Worm (Caenorhabditis elegans) whole organism, early embryonic: Measurements from ENCODE around the gene F59A6.2.

Experiments used
- B0310.2 ChIP-seq: sonication (generic microtip); optimal IDR thresholded peaks from 2 replicates; lab custom pipeline; 2016; ENCODE audit warnings: mild to moderate bottlenecking, missing genetic modification characterization, missing compliant biosample characterization
- F13C5.2 ChIP-seq: sonication (generic microtip); optimal IDR thresholded peaks from 2 replicates; lab custom pipeline; 2017; ENCODE audit warnings: mild to moderate bottlenecking, missing genetic modification characterization, inconsistent platforms, missing compliant biosample characterization
- aly-1 ChIP-seq: sonication (generic microtip); optimal IDR thresholded peaks from 2 replicates; lab custom pipeline; 2016; ENCODE audit warnings: missing genetic modification characterization, missing compliant biosample characterization
- ama-1 ChIP-seq: fragments of 150-350 bp; optimal IDR thresholded peaks from 2 replicates; lab custom pipeline; 2014
- ceh-13 ChIP-seq: fragments of 200-800 bp; sonication (Bioruptor generic); optimal IDR thresholded peaks from 2 replicates; lab custom pipeline; 2018; ENCODE audit warnings: mild to moderate bottlenecking, missing genetic modification characterization, missing compliant biosample characterization
- ceh-36 ChIP-seq: sonication (generic microtip); optimal IDR thresholded peaks from 2 replicates; lab custom pipeline; 2016; ENCODE audit warnings: missing genetic modification characterization, inconsistent platforms, missing compliant biosample characterization
- ets-7 ChIP-seq: sonication (generic microtip); optimal IDR thresholded peaks from 2 replicates; lab custom pipeline; 2016; ENCODE audit warnings: missing genotype, missing genetic modification characterization, missing compliant biosample characterization
- flt-1 ChIP-seq: fragments of 200-800 bp; sonication (Bioruptor generic); IDR thresholded peaks from 2 replicates; pipeline ENCODE4 v1.3.6; 2022; ENCODE audit warnings: missing genetic modification characterization, missing compliant biosample characterization
- hmbx-1 ChIP-seq: sonication (generic microtip); optimal IDR thresholded peaks from 2 replicates; lab custom pipeline; 2016; ENCODE audit warnings: mild to moderate bottlenecking, missing genetic modification characterization, missing compliant biosample characterization
- hmg-4 ChIP-seq: fragments of 200-800 bp; sonication (Bioruptor generic); optimal IDR thresholded peaks from 2 replicates; lab custom pipeline; 2018; ENCODE audit warnings: mild to moderate bottlenecking, missing genetic modification characterization, missing compliant biosample characterization
- hnd-1 ChIP-seq: sonication (generic microtip); optimal IDR thresholded peaks from 2 replicates; lab custom pipeline; 2016; ENCODE audit warnings: missing genetic modification characterization, missing compliant biosample characterization
- pes-1 ChIP-seq: fragments of 200-800 bp; sonication (Bioruptor generic); IDR thresholded peaks from 2 replicates; pipeline ENCODE4 v1.3.6; 2022; ENCODE audit warnings: missing genetic modification reagents, missing genetic modification characterization, missing compliant biosample characterization
- scrt-1 ChIP-seq: fragments of 200-800 bp; sonication (Bioruptor generic); IDR thresholded peaks from 2 replicates; pipeline ENCODE4 v1.3.6; 2022; ENCODE audit warnings: missing genetic modification characterization, missing compliant biosample characterization
- sea-1 ChIP-seq: fragments of 200-800 bp; sonication (Bioruptor generic); conservative IDR thresholded peaks from 2 replicates; pipeline ENCODE4 v1.3.6; 2022; ENCODE audit warnings: missing genetic modification characterization, missing compliant biosample characterization
- tbx-11 ChIP-seq: fragments of 200-800 bp; sonication (Bioruptor generic); IDR thresholded peaks from 2 replicates; pipeline ENCODE4 v1.3.6; 2022; ENCODE audit warnings: missing genetic modification characterization, missing compliant biosample characterization
- tbx-37 ChIP-seq: fragments of 200-800 bp; sonication (Bioruptor generic); conservative IDR thresholded peaks from 2 replicates; pipeline ENCODE4 v1.3.6; 2022; ENCODE audit warnings: missing genetic modification reagents, missing genetic modification characterization, missing compliant biosample characterization
- tra-4 ChIP-seq: sonication (generic microtip); optimal IDR thresholded peaks from 2 replicates; lab custom pipeline; 2017; ENCODE audit warnings: missing genetic modification characterization, missing compliant biosample characterization

Gene F59A6.2

DNA sequence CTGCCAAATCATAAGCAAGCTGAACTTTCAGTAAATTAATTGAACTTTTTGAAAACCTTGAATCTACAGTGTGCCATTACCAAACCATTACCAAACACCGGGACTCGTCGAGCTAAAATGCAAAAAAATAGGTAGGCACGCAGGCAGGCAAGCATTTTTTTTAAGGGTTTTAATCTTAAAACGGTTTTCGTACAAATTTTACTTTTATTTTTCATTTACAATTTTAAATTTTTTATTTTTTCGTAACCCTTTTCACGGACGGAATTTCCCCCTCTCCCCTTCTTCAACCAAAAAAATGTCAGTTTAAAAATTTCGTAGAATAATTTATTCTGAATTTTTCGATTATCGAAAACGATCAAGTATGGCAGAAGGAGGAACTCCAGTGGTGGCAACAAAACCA is at the start of gene F59A6.2:
Gene F59A6.2 (plus strand): TSS at position 301 of the 400 bp plus-strand sequence.
- TF ChIP-seq tbx-11 (GFP tag; lab: Robert Waterston, UW) (no peak), ets-7 (no peak)

DNA sequence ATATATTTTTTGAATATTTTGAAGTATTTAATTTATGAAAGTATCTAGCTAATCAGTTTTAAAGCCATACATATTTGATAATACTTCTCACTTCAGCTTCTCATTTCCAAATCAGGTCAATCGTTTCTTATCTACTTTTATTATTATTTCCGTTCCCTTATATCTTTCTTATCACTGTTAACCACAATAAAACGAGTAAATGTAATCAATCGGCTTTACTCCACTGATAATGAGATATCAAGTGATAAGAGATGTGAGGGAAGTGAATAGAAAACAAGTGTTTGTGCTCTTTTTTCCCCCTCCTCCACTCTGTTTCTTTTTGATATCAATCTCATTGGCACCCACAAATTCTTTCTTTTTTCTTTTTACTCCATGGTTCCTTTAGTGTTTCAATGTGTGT is 47.9 kb upstream of the F59A6.2 start:
- no peak for TF ChIP-seq ceh-13 (GFP tag; lab: Kevin White, UChicago)
- TF ChIP-seq ama-1 (lab: Kevin White, UChicago), result no peak
- no peak for TF ChIP-seq hmbx-1 (tag; lab: Kevin White, UChicago)
- TF ChIP-seq tbx-37 (GFP tag; lab: Robert Waterston, UW), result no peak
- no peak for TF ChIP-seq hmg-4 (GFP tag; lab: Kevin White, UChicago)
- TF ChIP-seq hnd-1 (tag; lab: Kevin White, UChicago), result no peak
- no peak for TF ChIP-seq flt-1
- no peak for TF ChIP-seq scrt-1 (GFP tag; lab: Robert Waterston, UW)
- TF ChIP-seq ceh-36, result no peak
- no peak for TF ChIP-seq B0310.2 (tag; lab: Kevin White, UChicago)
- TF ChIP-seq ets-7, result no peak

DNA sequence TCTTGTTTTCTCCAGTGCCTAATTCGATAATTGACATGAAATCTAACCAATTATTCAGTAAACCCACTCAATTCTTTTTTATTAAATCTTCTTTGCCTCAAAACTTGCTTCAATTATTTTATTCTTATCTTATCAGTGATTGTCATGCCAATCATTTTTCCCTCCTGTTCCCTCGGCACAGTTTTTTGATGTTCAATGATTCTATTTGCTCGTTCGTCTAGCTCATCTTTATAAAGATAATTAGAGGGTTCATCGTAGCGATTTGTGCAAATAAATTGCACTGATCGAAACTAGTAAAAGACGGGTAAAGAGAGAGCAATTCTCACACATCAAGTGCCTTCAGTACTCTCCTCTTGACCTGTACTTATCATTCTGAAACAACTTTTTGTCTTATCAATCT is 46.9 kb upstream of the F59A6.2 start:
- TF ChIP-seq tra-4 (tag; lab: Kevin White, UChicago) (no peak), ama-1 (lab: Kevin White, UChicago) (no peak), ets-7 (no peak), aly-1 (tag; lab: Kevin White, UChicago) (no peak), flt-1 (no peak), sea-1 (GFP tag; lab: Robert Waterston, UW) (no peak), ceh-13 (GFP tag; lab: Kevin White, UChicago) (no peak), scrt-1 (GFP tag; lab: Robert Waterston, UW) (no peak), hmg-4 (GFP tag; lab: Kevin White, UChicago) (no peak), F13C5.2 (tag; lab: Kevin White, UChicago) (no peak), tbx-11 (GFP tag; lab: Robert Waterston, UW) (no peak), ceh-36 (no peak), pes-1 (GFP tag; lab: Robert Waterston, UW) (no peak), B0310.2 (tag; lab: Kevin White, UChicago) (no peak), hnd-1 (tag; lab: Kevin White, UChicago) (no peak)

DNA sequence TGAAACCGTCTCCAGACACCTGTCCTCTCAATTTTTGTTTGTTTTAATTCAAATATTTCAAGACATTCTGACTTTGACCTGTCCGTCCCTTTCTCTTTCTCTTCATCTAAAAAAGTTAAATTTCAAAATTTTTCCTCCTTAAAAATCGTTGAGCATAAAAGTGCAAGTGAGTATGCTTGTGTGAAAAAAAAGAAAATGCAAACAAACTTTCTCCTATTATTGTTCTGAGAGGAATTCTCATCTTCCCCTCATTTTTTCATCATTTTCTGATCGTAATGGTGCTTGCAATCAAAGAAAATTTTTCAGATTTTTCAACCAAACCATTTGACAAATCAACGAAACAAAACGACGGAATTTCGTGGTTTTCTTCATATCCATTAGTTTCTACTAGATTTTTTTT is 45.6 kb upstream of the F59A6.2 start, which contains the start of gene shc-2:
Gene shc-2 (plus strand): TSS at position 301 of the 400 bp plus-strand sequence.
- no peak for TF ChIP-seq aly-1 (tag; lab: Kevin White, UChicago)
- no peak for TF ChIP-seq B0310.2 (tag; lab: Kevin White, UChicago)
- TF ChIP-seq F13C5.2 (tag; lab: Kevin White, UChicago), result no peak
- TF ChIP-seq flt-1, result no peak

DNA sequence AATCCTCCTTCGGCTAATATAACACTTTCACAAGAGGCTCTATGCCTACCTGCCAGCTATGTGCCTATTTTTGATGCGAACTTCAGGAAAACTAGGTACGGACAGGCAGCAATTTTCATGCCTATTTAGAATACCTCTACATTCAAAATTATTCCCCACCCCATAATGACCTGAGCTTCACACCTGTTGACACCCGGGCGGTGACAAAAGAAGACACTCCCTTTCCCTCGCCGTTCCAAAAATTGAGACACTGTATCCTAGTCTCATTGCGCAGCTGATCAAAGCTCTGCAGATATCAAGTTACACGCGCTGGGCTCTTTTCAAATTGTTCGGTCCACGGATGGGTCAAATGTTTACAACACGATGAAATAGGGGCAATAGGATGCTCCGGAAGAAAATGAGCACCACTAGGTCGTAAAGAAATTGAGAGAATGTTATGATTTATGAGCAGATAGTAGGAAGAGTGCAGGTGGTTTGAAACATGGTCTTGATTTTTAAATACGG is 40.0 kb upstream of the F59A6.2 start:
- TF ChIP-seq hmg-4 (GFP tag; lab: Kevin White, UChicago) (no peak), ama-1 (lab: Kevin White, UChicago) (no peak), ceh-36 (no peak), sea-1 (GFP tag; lab: Robert Waterston, UW) (no peak), pes-1 (GFP tag; lab: Robert Waterston, UW) (no peak), aly-1 (tag; lab: Kevin White, UChicago) (no peak)

DNA sequence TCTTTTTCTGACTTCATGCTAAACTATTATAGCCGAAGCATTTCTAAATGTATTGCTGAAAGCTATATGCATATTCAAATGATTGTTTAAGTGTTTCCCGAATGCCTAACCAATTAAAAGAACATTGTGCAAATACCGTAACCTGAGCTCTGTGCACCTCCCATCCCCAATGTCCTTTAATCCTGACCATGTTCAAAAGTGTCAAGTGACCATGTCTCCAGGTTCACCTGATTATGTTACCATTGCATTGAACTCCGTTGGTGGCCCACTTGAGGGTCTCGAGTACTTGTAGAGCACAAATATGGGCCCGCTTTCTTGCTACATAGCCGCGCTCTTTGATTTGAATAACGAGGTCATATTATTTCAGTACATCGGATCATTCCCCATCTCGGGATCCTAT is 39.2 kb upstream of the F59A6.2 start:
- TF ChIP-seq hmbx-1 (tag; lab: Kevin White, UChicago), result no peak

DNA sequence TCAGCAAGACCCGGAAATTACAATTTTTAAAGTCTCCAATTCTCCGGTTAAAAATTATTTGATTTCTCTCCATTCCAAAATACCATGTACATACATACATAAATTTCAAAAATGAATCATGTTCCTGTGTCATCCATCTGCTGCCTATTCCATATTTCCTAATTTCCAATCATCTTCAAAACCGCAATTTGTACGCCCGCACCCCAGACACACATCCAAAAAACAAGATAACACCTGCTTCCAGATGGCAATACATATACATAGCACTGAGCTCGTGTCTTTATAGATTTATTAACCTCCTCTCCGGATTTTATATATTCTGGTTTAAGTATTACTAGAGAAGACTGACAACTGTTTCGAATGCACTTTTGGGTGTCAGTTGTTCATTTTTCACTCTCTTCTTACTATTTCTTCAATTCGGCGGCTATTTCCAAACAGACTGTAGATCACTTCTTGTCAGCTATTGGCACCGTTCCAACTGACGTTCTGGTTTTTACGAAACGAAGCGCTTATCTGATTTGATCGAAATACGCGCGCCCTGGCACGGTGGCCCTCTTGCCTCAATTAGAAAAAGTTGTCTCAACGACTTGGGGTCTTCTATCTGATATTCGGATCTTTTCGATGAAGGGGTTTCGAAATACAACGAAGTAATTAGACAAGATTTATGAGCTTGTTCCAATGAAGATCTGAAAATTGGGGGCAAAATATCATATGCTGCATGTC is 32.7 kb upstream of the F59A6.2 start:
- TF ChIP-seq tra-4 (tag; lab: Kevin White, UChicago) (no peak), tbx-37 (GFP tag; lab: Robert Waterston, UW) (no peak), hmbx-1 (tag; lab: Kevin White, UChicago) (no peak), scrt-1 (GFP tag; lab: Robert Waterston, UW) (no peak), sea-1 (GFP tag; lab: Robert Waterston, UW) (no peak), pes-1 (GFP tag; lab: Robert Waterston, UW) (no peak), tbx-11 (GFP tag; lab: Robert Waterston, UW) (no peak), ceh-13 (GFP tag; lab: Kevin White, UChicago) (no peak), B0310.2 (tag; lab: Kevin White, UChicago) (no peak), aly-1 (tag; lab: Kevin White, UChicago) (no peak), ama-1 (lab: Kevin White, UChicago) (no peak), hmg-4 (GFP tag; lab: Kevin White, UChicago) (no peak), ceh-36 (no peak), hnd-1 (tag; lab: Kevin White, UChicago) (no peak), flt-1 (no peak), F13C5.2 (tag; lab: Kevin White, UChicago) (no peak), ets-7 (no peak)

DNA sequence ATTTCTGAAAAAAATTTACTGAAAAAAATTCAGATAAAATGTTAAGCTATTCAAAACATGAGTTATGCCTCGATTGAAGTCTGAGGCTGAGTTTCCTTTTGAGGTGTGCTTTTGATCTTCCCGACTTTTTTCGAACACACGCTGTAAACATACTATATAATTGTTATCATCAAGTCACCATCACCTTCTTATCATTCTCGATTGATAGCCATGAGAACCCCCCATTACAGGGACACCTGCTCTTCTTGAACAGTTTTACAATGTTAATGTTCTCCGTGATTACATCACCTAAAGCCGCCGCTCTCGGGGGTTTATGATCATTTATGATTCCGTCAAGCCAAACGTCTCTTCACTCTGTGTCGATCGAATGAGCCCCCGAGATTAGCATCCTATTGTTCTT is 30.3 kb upstream of the F59A6.2 start:
- TF ChIP-seq hnd-1 (tag; lab: Kevin White, UChicago) (no peak), pes-1 (GFP tag; lab: Robert Waterston, UW) (no peak), B0310.2 (tag; lab: Kevin White, UChicago) (no peak), ceh-36 (no peak), tra-4 (tag; lab: Kevin White, UChicago) (no peak), scrt-1 (GFP tag; lab: Robert Waterston, UW) (no peak), F13C5.2 (tag; lab: Kevin White, UChicago) (no peak), ceh-13 (GFP tag; lab: Kevin White, UChicago) (no peak), ets-7 (no peak), hmg-4 (GFP tag; lab: Kevin White, UChicago) (no peak), tbx-37 (GFP tag; lab: Robert Waterston, UW) (no peak), aly-1 (tag; lab: Kevin White, UChicago) (no peak), hmbx-1 (tag; lab: Kevin White, UChicago) (no peak), tbx-11 (GFP tag; lab: Robert Waterston, UW) (no peak), flt-1 (no peak)
